Fruit fly (Drosophila melanogaster) whole organism: ENCODE data around the gene CG13021.

Experiments used
- CG8478 ChIP-seq: fragments of >200 bp; optimal IDR thresholded peaks from 2 replicates; lab custom pipeline; 2018; ENCODE audit warnings: inconsistent platforms
- EcR ChIP-seq, 2 experiments: fragments of >200 bp; optimal IDR thresholded peaks; 2 replicates each; lab custom pipeline; 2017; ENCODE audit warnings: missing biosample characterization in 2 of 2, missing genetic modification characterization in 2 of 2, missing genetic modification reagents in 2 of 2
- pan ChIP-seq: fragments of >200 bp; optimal IDR thresholded peaks from 2 replicates; lab custom pipeline; 2017
- psq ChIP-seq: fragments of >200 bp; optimal IDR thresholded peaks from 2 replicates; lab custom pipeline; 2017
- usp ChIP-seq: fragments of >200 bp; optimal IDR thresholded peaks from 2 replicates; lab custom pipeline; 2017; ENCODE audit warnings: missing biosample characterization, missing genetic modification characterization, mixed read lengths

- no peak for TF ChIP-seq pan
- no peak for TF ChIP-seq CG8478 (lab: Kevin White, UChicago)
- no peak for TF ChIP-seq psq (lab: Kevin White, UChicago)
- TF ChIP-seq usp (GFP tag; lab: Kevin White, UChicago): no peak
- TF ChIP-seq EcR (GFP tag; optimal IDR thresholded peaks at IDR 0.05; lab: Kevin White, UChicago): no peak
Observed at dm6 chrX:3558372-3558771, 44.3 kb downstream of the CG13021 start.
